Worm (Caenorhabditis elegans) whole organism, L4 larva: ENCODE measurements around the gene Y50E8A.6.

ENCODE experiments used
- jun-1 ChIP-seq: fragments of 150-350 bp; optimal IDR thresholded peaks from 2 replicates; lab custom pipeline; 2014; ENCODE audit warnings: missing biosample characterization, missing genetic modification reagents, missing genetic modification characterization
- lin-13 ChIP-seq: fragments of 150-350 bp; optimal IDR thresholded peaks from 2 replicates; lab custom pipeline; 2014; ENCODE audit warnings: missing biosample characterization, missing genetic modification reagents, missing genetic modification characterization
- lsy-2 ChIP-seq, 2 experiments: fragments of 150-350 bp in 1 of 2; sonication (generic microtip) in 1 of 2; optimal IDR thresholded peaks; 2 replicates each; lab custom pipeline; 2014 to 2017; ENCODE audit warnings: missing biosample characterization in 2 of 2, missing genetic modification characterization in 2 of 2
- nhr-11 ChIP-seq: fragments of 150-350 bp; optimal IDR thresholded peaks from 2 replicates; lab custom pipeline; 2014; ENCODE audit warnings: missing biosample characterization, missing genetic modification characterization

DNA sequence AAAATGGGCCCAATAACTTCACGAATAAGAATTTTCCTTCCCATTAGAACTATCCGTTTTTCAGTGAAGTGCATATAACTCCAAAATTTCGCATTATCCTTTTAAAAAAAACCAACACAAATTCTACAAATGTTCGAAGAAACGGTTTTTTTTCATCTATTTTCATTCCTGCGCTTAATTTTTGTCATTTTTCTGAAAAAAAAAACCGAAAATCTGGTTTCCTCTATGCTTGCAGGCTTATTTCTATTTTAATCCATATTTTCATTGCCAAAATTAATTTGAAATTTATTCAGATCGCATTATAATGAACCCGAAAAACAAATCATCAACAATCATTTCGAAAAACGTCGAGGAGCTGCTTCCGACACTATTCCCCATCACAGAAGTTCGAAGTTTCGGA lies 42.5 kb downstream of the Y50E8A.6 start, which contains the start of gene set-5:
- TF ChIP-seq lin-13 (GFP tag; lab: Kevin White, UChicago) (no peak), jun-1 (tag; lab: Kevin White, UChicago) (no peak), nhr-11 (tag; lab: Kevin White, UChicago) (no peak), lsy-2 (tag; optimal IDR thresholded peaks at IDR 0.05; lab: Kevin White, UChicago) (no peak)
